Fruit fly (Drosophila melanogaster) Kc167 (cell line): ENCODE data around the gene Arfip.

ENCODE experiments used
- Sin3A ChIP-seq: fragments of >200 bp; optimal IDR thresholded peaks from 2 replicates; lab custom pipeline; 2018; ENCODE audit warnings: missing external identifiers
- h ChIP-seq: fragments of >200 bp; optimal IDR thresholded peaks from 3 replicates; lab custom pipeline; 2018; ENCODE audit warnings: missing external identifiers
- ttk ChIP-seq: sonication (Bioruptor generic); optimal IDR thresholded peaks from 2 replicates; lab custom pipeline; 2017; ENCODE audit warnings: missing external identifiers

DNA sequence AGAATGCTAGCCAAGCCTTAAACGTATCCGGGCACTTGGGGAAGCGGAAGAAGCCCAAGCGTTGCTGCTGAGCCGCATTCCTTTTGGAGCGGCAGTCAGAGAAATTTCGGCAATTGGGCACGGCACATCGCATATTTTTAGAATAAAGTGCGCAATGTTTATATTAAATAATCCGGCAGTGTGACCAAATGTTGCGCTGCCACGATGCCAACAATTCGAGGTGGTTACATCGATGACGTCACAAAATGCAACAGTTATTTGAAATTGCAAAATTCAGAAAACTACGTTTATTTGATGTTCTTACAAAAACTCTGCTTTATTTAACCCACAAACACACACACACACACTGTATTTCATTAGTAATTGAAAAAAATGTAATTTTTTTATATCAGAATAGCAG is 14.9 kb downstream of the Arfip start, which contains the start of gene CG6689:
- TF ChIP-seq ttk (lab: Kevin White, UChicago) (no peak), h (lab: Kevin White, UChicago) (no peak), Sin3A (no peak)
